Fruit fly (Drosophila melanogaster) whole organism, embryonic: ENCODE results near the gene SdhC.

Experiments used
- Asciz ChIP-seq: fragments of 200-800 bp; sonication (Bioruptor generic); optimal IDR thresholded peaks from 2 replicates; lab custom pipeline; 2017; ENCODE audit warnings: missing biosample characterization, mild to moderate bottlenecking, missing genetic modification characterization, missing genetic modification reagents
- B-H1 ChIP-seq: fragments of 200-800 bp; sonication (Bioruptor generic); IDR thresholded peaks from 3 replicates; pipeline ENCODE4 v1.3.6; 2022; ENCODE audit warnings: missing biosample characterization, missing genetic modification characterization
- BtbVII ChIP-seq: fragments of 200-800 bp; sonication (Bioruptor generic); optimal IDR thresholded peaks from 3 replicates; lab custom pipeline; 2017; ENCODE audit warnings: missing biosample characterization, mild to moderate bottlenecking, missing genetic modification characterization
- CG11695 ChIP-seq: fragments of 200-800 bp; sonication (Bioruptor generic); IDR thresholded peaks from 3 replicates; pipeline ENCODE4 v1.3.6; 2022; ENCODE audit warnings: missing biosample characterization, missing genetic modification characterization
- CG12769 ChIP-seq: fragments of 200-800 bp; sonication (Bioruptor generic); optimal IDR thresholded peaks from 2 replicates; lab custom pipeline; 2019; ENCODE audit warnings: missing biosample characterization, mild to moderate bottlenecking, missing genetic modification characterization, moderate library complexity
- CG13123 ChIP-seq: fragments of 200-800 bp; sonication (Bioruptor generic); optimal IDR thresholded peaks from 2 replicates; lab custom pipeline; 2016; ENCODE audit warnings: missing biosample characterization, missing genetic modification characterization
- CG15269 ChIP-seq: fragments of 200-800 bp; sonication (Bioruptor generic); optimal IDR thresholded peaks from 2 replicates; lab custom pipeline; 2018; ENCODE audit warnings: missing biosample characterization, mild to moderate bottlenecking, missing genetic modification characterization, moderate library complexity
- CG15514 ChIP-seq: fragments of 200-800 bp; sonication (Bioruptor generic); optimal IDR thresholded peaks from 3 replicates; lab custom pipeline; 2017; ENCODE audit warnings: missing biosample characterization, missing genetic modification characterization, mild to moderate bottlenecking, moderate library complexity, missing genetic modification reagents
- CG17361 ChIP-seq: fragments of 200-800 bp; sonication (Bioruptor generic); IDR thresholded peaks from 3 replicates; pipeline ENCODE4 v1.3.6; 2022; ENCODE audit warnings: missing biosample characterization, missing genetic modification characterization
- CG17912 ChIP-seq: fragments of 200-800 bp; sonication (Bioruptor generic); optimal IDR thresholded peaks from 2 replicates; lab custom pipeline; 2018; ENCODE audit warnings: missing biosample characterization, mild to moderate bottlenecking, missing genetic modification characterization
- CG18599 ChIP-seq: fragments of 200-800 bp; sonication (Bioruptor generic); optimal IDR thresholded peaks from 3 replicates; lab custom pipeline; 2017; ENCODE audit warnings: missing biosample characterization, missing genetic modification characterization, mild to moderate bottlenecking, moderate library complexity, missing genetic modification reagents
- CG2116 ChIP-seq: fragments of 200-800 bp; sonication (Bioruptor generic); optimal IDR thresholded peaks from 3 replicates; lab custom pipeline; 2018; ENCODE audit warnings: missing biosample characterization, mild to moderate bottlenecking, missing genetic modification characterization
- CG3163 ChIP-seq: fragments of 200-800 bp; sonication (Bioruptor generic); optimal IDR thresholded peaks from 3 replicates; lab custom pipeline; 2016; ENCODE audit warnings: missing biosample characterization, missing genetic modification characterization
- CG3281 ChIP-seq: fragments of 200-800 bp; sonication (Bioruptor generic); optimal IDR thresholded peaks from 3 replicates; lab custom pipeline; 2017; ENCODE audit warnings: missing biosample characterization, mild to moderate bottlenecking, missing genetic modification characterization
- CG5180 ChIP-seq: fragments of 200-800 bp; sonication (Bioruptor generic); optimal IDR thresholded peaks from 3 replicates; lab custom pipeline; 2017; ENCODE audit warnings: missing biosample characterization, missing genetic modification characterization, mild to moderate bottlenecking, moderate library complexity, missing genetic modification reagents
- CG6683 ChIP-seq: fragments of 200-800 bp; sonication (Bioruptor generic); optimal IDR thresholded peaks from 2 replicates; lab custom pipeline; 2017; ENCODE audit warnings: missing biosample characterization, mild to moderate bottlenecking, missing genetic modification characterization, missing genetic modification reagents
- CG7271 ChIP-seq: fragments of 200-800 bp; sonication (Bioruptor generic); optimal IDR thresholded peaks from 2 replicates; lab custom pipeline; 2018; ENCODE audit warnings: missing biosample characterization, mild to moderate bottlenecking, missing genetic modification characterization, moderate library complexity
- CG7556 ChIP-seq: fragments of 200-800 bp; sonication (Bioruptor generic); optimal IDR thresholded peaks from 2 replicates; lab custom pipeline; 2017; ENCODE audit warnings: missing biosample characterization, mild to moderate bottlenecking, missing genetic modification characterization
- CG9727 ChIP-seq: fragments of 200-800 bp; sonication (Bioruptor generic); optimal IDR thresholded peaks from 3 replicates; lab custom pipeline; 2017; ENCODE audit warnings: missing biosample characterization, mild to moderate bottlenecking, missing genetic modification characterization
- CG9797 ChIP-seq: fragments of 200-800 bp; sonication (Bioruptor generic); optimal IDR thresholded peaks from 3 replicates; lab custom pipeline; 2018; ENCODE audit warnings: missing biosample characterization, mild to moderate bottlenecking, missing genetic modification characterization
- Eip74EF ChIP-seq, 2 experiments: fragments of 200-800 bp in 1 of 2; fragments of >200 bp in 1 of 2; sonication (Bioruptor generic) in 1 of 2; optimal IDR thresholded peaks; 2 replicates each; lab custom pipeline; 2017 to 2019; ENCODE audit warnings: missing biosample characterization in 2 of 2, missing genetic modification characterization in 2 of 2, mild to moderate bottlenecking in 1 of 2, moderate library complexity in 1 of 2
- Fer1 ChIP-seq: fragments of 200-800 bp; sonication (Bioruptor generic); optimal IDR thresholded peaks from 2 replicates; lab custom pipeline; 2017; ENCODE audit warnings: missing biosample characterization, mild to moderate bottlenecking, missing genetic modification characterization
- GATAe ChIP-seq: fragments of 200-800 bp; sonication (Bioruptor generic); conservative IDR thresholded peaks from 2 replicates; pipeline ENCODE4 v1.3.6; 2022; ENCODE audit warnings: missing biosample characterization, missing genetic modification characterization
- HHEX ChIP-seq: fragments of 200-800 bp; sonication (Bioruptor generic); optimal IDR thresholded peaks from 3 replicates; lab custom pipeline; 2017; ENCODE audit warnings: missing biosample characterization, mild to moderate bottlenecking, missing genetic modification characterization, missing genetic modification reagents
- Hand ChIP-seq: fragments of 200-800 bp; sonication (Bioruptor generic); optimal IDR thresholded peaks from 2 replicates; lab custom pipeline; 2017; ENCODE audit warnings: mild to moderate bottlenecking, missing biosample characterization, missing genetic modification reagents, missing genetic modification characterization
- Jarid2 ChIP-seq: fragments of 200-800 bp; sonication (Bioruptor generic); optimal IDR thresholded peaks from 3 replicates; lab custom pipeline; 2017; ENCODE audit warnings: mild to moderate bottlenecking, missing biosample characterization, missing genetic modification reagents, missing genetic modification characterization
- Meics ChIP-seq: fragments of 200-800 bp; sonication (Bioruptor generic); optimal IDR thresholded peaks from 2 replicates; lab custom pipeline; 2017; ENCODE audit warnings: missing biosample characterization, mild to moderate bottlenecking, missing genetic modification characterization
- Mrtf ChIP-seq: fragments of 200-800 bp; sonication (Bioruptor generic); IDR thresholded peaks from 3 replicates; pipeline ENCODE4 v1.3.6; 2022; ENCODE audit warnings: missing biosample characterization, missing genetic modification characterization
- NFAT ChIP-seq: fragments of 200-800 bp; sonication (Bioruptor generic); IDR thresholded peaks from 2 replicates; pipeline ENCODE4 v1.3.6; 2022; ENCODE audit warnings: missing biosample characterization, missing genetic modification characterization
- TFAM ChIP-seq: fragments of 200-800 bp; sonication (Bioruptor generic); optimal IDR thresholded peaks from 2 replicates; lab custom pipeline; 2017; ENCODE audit warnings: missing biosample characterization, missing genetic modification characterization, inconsistent platforms
- amos ChIP-seq: fragments of 200-800 bp; sonication (Bioruptor generic); IDR thresholded peaks from 2 replicates; pipeline ENCODE4 v1.3.6; 2022; ENCODE audit warnings: missing biosample characterization, missing genetic modification characterization; ENCODE audit not compliant: partially characterized antibody
- az2 ChIP-seq: fragments of 200-800 bp; sonication (Bioruptor generic); optimal IDR thresholded peaks from 3 replicates; lab custom pipeline; 2016; ENCODE audit warnings: missing biosample characterization, missing genetic modification characterization
- gcm2 ChIP-seq: fragments of 200-800 bp; sonication (Bioruptor generic); optimal IDR thresholded peaks from 2 replicates; lab custom pipeline; 2016; ENCODE audit warnings: missing biosample characterization, missing genetic modification characterization
- gem ChIP-seq: fragments of 200-800 bp; sonication (Bioruptor generic); optimal IDR thresholded peaks from 2 replicates; lab custom pipeline; 2019; ENCODE audit warnings: missing biosample characterization, mild to moderate bottlenecking, missing genetic modification characterization, moderate library complexity
- lab ChIP-seq: fragments of 200-800 bp; sonication (Bioruptor generic); optimal IDR thresholded peaks from 3 replicates; lab custom pipeline; 2017; ENCODE audit warnings: missing biosample characterization, missing genetic modification characterization, mild to moderate bottlenecking, moderate library complexity, missing genetic modification reagents
- luna ChIP-seq: fragments of 200-800 bp; sonication (Bioruptor generic); optimal IDR thresholded peaks from 2 replicates; lab custom pipeline; 2016; ENCODE audit warnings: missing biosample characterization, missing genetic modification characterization
- mirr ChIP-seq: fragments of 200-800 bp; sonication (Bioruptor generic); optimal IDR thresholded peaks from 3 replicates; lab custom pipeline; 2018; ENCODE audit warnings: missing biosample characterization, mild to moderate bottlenecking, missing genetic modification characterization
- nom ChIP-seq: fragments of 200-800 bp; sonication (Bioruptor generic); optimal IDR thresholded peaks from 2 replicates; lab custom pipeline; 2017; ENCODE audit warnings: missing biosample characterization, missing genetic modification characterization, mild to moderate bottlenecking, moderate library complexity, missing genetic modification reagents
- pfk ChIP-seq: fragments of 200-800 bp; sonication (Bioruptor generic); optimal IDR thresholded peaks from 2 replicates; lab custom pipeline; 2018; ENCODE audit warnings: missing biosample characterization, mild to moderate bottlenecking, missing genetic modification characterization, moderate library complexity
- salm ChIP-seq: fragments of 200-800 bp; sonication (Bioruptor generic); optimal IDR thresholded peaks from 2 replicates; lab custom pipeline; 2018; ENCODE audit warnings: missing biosample characterization, mild to moderate bottlenecking, missing genetic modification characterization
- sim ChIP-seq: fragments of 200-800 bp; sonication (Bioruptor generic); IDR thresholded peaks from 2 replicates; pipeline ENCODE4 v1.3.6; 2022; ENCODE audit warnings: missing biosample characterization, missing genetic modification characterization
- sima ChIP-seq: fragments of 200-800 bp; sonication (Bioruptor generic); optimal IDR thresholded peaks from 2 replicates; lab custom pipeline; 2016; ENCODE audit warnings: missing biosample characterization, missing genetic modification characterization
- so ChIP-seq: fragments of 200-800 bp; sonication (Bioruptor generic); IDR thresholded peaks from 3 replicates; pipeline ENCODE4 v1.3.6; 2022; ENCODE audit warnings: missing biosample characterization, missing genetic modification characterization
- sqz ChIP-seq: fragments of 200-800 bp; sonication (Bioruptor generic); optimal IDR thresholded peaks from 3 replicates; lab custom pipeline; 2018; ENCODE audit warnings: missing biosample characterization, mild to moderate bottlenecking, missing genetic modification characterization
- ssp ChIP-seq: fragments of 200-800 bp; sonication (Bioruptor generic); IDR thresholded peaks from 2 replicates; pipeline ENCODE4 v1.3.6; 2022; ENCODE audit warnings: missing biosample characterization, missing genetic modification characterization
- stwl ChIP-seq: fragments of 200-800 bp; sonication (Bioruptor generic); optimal IDR thresholded peaks from 3 replicates; lab custom pipeline; 2018; ENCODE audit warnings: missing biosample characterization, mild to moderate bottlenecking, missing genetic modification characterization, moderate library complexity
- tap ChIP-seq: fragments of 200-800 bp; optimal IDR thresholded peaks from 3 replicates; lab custom pipeline; 2019; ENCODE audit warnings: missing biosample characterization, mild to moderate bottlenecking, missing genetic modification characterization, moderate library complexity
- tio ChIP-seq: fragments of 200-800 bp; sonication (Bioruptor generic); optimal IDR thresholded peaks from 2 replicates; lab custom pipeline; 2017; ENCODE audit warnings: missing biosample characterization, missing genetic modification characterization, inconsistent platforms
- vfl ChIP-seq: fragments of 200-800 bp; sonication (Bioruptor generic); optimal IDR thresholded peaks from 2 replicates; lab custom pipeline; 2016; ENCODE audit warnings: missing biosample characterization, missing genetic modification characterization
- wek ChIP-seq: fragments of 200-800 bp; sonication (Bioruptor generic); optimal IDR thresholded peaks from 3 replicates; lab custom pipeline; 2018; ENCODE audit warnings: missing biosample characterization, mild to moderate bottlenecking, missing genetic modification characterization, moderate library complexity

SdhC gene

DNA sequence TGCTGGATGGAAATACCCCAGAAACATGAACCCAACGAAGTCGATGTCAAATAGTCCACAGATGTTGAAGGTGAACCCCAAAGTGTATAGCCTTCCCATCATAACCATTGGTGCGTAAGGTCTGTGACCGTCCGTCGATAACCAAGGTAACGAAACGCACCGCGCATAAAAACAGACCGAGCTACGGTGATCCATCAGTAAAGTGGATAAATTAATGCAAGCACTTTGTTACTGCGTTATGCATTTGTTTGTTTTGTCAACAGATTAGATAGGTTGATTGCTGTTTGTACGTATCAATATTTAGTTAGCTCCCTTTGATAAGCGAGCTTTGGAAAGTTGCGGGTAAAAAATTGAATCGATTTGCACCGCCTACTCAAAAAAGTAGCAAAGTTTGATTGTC is 31.3 kb downstream of the SdhC start (continued):
- TF ChIP-seq pfk (GFP tag; lab: Kevin White, UChicago) (no peak), Hand (GFP tag; lab: Kevin White, UChicago) (no peak), ssp (GFP tag; lab: Robert Waterston, UW) (no peak), luna (no peak), tap (tag; lab: Kevin White, UChicago) (peak; percentile 11), Eip74EF (GFP tag; optimal IDR thresholded peaks at IDR 0.05; lab: Kevin White, UChicago) (no peak), CG15269 (tag; lab: Kevin White, UChicago) (no peak), Meics (GFP tag; lab: Kevin White, UChicago) (peak; percentile 90), CG12769 (tag; lab: Kevin White, UChicago) (peak; percentile 12), sima (no peak), vfl (no peak), Fer1 (GFP tag; lab: Kevin White, UChicago) (peak; percentile 22), CG17361 (GFP tag; lab: Robert Waterston, UW) (no peak), NFAT (GFP tag; lab: Robert Waterston, UW) (no peak), CG9727 (no peak), Asciz (GFP tag; lab: Kevin White, UChicago) (peak; percentile 38), tio (GFP tag; lab: Kevin White, UChicago) (no peak), CG18599 (GFP tag; lab: Kevin White, UChicago) (peak; percentile 22), GATAe (GFP tag; lab: Robert Waterston, UW) (no peak), Jarid2 (GFP tag; lab: Kevin White, UChicago) (no peak), CG2116 (no peak), gem (tag; lab: Kevin White, UChicago) (peak; percentile 20), CG5180 (GFP tag; lab: Kevin White, UChicago) (no peak), HHEX (GFP tag; lab: Kevin White, UChicago) (peak; percentile 17), CG15514 (peak; percentile 21), CG6683 (no peak), sqz (no peak), lab (GFP tag; lab: Kevin White, UChicago) (peak; percentile 72), CG9797 (GFP tag; lab: Kevin White, UChicago) (no peak), Mrtf (no peak), wek (GFP tag; lab: Kevin White, UChicago) (peak; percentile 49), CG13123 (GFP tag; lab: Kevin White, UChicago) (no peak), stwl (tag; lab: Kevin White, UChicago) (no peak), CG7556 (GFP tag; lab: Kevin White, UChicago) (no peak), sim (GFP tag; lab: Robert Waterston, UW) (no peak), CG3163 (GFP tag; lab: Kevin White, UChicago) (no peak), salm (tag; lab: Kevin White, UChicago) (no peak), nom (no peak), amos (GFP tag; lab: Robert Waterston, UW) (no peak), gcm2 (GFP tag; lab: Kevin White, UChicago) (no peak), CG17912 (GFP tag; lab: Kevin White, UChicago) (no peak), B-H1 (GFP tag; lab: Robert Waterston, UW) (no peak), CG7271 (tag; lab: Kevin White, UChicago) (no peak), CG3281 (GFP tag; lab: Kevin White, UChicago) (peak; percentile 1), so (0 out of 3 replicates have a peak, but pooled peaks have one; percentile 17), mirr (GFP tag; lab: Kevin White, UChicago) (peak; percentile 63), TFAM (GFP tag; lab: Kevin White, UChicago) (no peak), CG11695 (no peak), az2 (no peak), BtbVII (GFP tag; lab: Kevin White, UChicago) (peak; percentile 40)
